Worm (Caenorhabditis elegans) whole organism, L4/young adult: ENCODE data around the gene F59B10.2.

Experiments used
- W03F9.2 ChIP-seq: fragments of 150-350 bp; optimal IDR thresholded peaks from 2 replicates; lab custom pipeline; 2014; ENCODE audit warnings: missing biosample characterization, missing genetic modification characterization
- dao-5 ChIP-seq: sonication (generic microtip); optimal IDR thresholded peaks from 2 replicates; lab custom pipeline; 2016; ENCODE audit warnings: missing genotype, missing genetic modification characterization, moderate library complexity, missing compliant biosample characterization
- him-1 ChIP-seq: sonication (generic microtip); optimal IDR thresholded peaks from 2 replicates; lab custom pipeline; 2016; ENCODE audit warnings: missing genotype, missing genetic modification reagents, missing genetic modification characterization, missing compliant biosample characterization

The F59B10.2 gene

DNA sequence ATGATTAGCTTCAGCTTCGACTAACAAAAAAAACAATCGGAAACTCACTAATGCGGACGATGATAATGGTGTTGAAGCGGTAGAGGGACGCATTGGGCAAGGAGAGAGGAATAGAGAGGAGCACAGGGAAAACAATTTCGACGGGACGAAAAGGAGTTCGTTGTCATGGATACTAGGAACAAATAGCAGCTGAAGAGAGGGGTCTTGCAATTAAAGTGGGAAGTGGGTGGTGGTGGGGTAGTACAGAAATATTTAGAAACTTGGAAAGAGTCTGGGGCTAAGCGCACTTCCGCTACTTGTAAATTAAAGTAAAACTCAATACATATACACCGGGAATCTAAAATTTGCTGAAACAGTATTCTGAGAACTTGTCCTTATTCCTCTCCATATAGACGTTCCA lies at the start of gene F59B10.2:
F59B10.2 (minus strand) TSS at position 101 of the 400 bp plus-strand sequence.
- no peak for TF ChIP-seq dao-5 (tag; lab: Kevin White, UChicago)
- no peak for TF ChIP-seq him-1
- no peak for TF ChIP-seq W03F9.2 (tag; lab: Kevin White, UChicago)

DNA sequence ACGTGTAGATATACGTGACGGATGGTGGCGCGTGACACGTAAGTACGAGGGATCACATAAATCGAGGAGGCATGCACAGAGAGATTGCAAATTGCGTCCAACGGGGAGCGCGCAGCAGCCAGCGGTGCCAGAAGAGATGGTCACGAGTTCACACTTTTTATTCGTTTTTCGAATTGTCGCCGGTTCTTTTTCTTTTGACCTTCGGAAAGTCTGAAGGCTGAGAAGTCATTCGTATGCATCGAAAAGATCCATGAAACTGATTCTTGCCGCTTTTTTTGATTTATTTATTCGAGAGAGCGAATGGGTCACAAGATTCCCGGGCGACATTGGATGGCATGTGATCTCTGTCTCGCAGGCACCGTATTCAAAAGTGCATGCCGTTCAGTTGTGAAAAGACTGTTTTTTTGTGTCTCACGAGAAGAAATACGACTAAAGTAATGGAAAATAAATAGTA lies 49.3 kb upstream of the F59B10.2 start:
- TF ChIP-seq dao-5 (tag; lab: Kevin White, UChicago) (no peak), W03F9.2 (tag; lab: Kevin White, UChicago) (no peak), him-1 (no peak)

DNA sequence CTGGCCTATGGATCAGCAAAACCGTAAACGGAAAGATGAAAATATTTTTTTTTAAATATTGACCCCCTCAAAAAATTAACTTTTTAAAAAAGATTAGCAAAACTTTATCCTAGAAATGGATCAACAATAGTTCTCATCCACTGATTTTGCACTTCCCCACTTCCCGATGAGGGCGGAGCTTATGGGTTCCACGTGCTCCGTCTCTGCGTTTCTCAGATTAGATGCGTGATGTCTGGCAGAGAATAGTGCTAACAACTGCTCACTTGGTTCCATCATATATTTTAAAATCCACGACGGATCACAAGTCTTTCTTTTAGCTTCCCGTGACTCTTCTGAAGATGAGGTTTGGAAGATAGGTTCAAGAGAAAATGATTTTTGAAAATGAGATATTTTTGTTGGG lies 48.7 kb upstream of the F59B10.2 start:
- no peak for TF ChIP-seq dao-5 (tag; lab: Kevin White, UChicago)

DNA sequence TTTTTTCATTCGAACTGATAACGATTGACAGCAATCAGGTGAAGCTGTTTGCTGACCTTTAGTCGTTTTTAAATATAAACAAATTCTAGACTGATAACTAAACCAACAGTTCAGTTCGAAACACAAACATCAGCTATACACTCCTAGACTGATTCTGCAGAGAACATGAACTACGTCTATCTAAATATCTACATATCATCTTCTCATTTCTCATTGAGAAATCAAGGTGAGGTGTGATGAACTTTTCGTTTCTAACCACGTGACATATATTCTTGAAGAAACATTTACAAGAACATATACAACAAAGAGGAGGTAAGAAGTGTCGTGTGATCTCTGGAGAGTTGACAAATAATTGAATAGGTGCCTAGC lies 47.5 kb upstream of the F59B10.2 start:
- TF ChIP-seq W03F9.2 (tag; lab: Kevin White, UChicago), result no peak
- no peak for TF ChIP-seq dao-5 (tag; lab: Kevin White, UChicago)
- no peak for TF ChIP-seq him-1

DNA sequence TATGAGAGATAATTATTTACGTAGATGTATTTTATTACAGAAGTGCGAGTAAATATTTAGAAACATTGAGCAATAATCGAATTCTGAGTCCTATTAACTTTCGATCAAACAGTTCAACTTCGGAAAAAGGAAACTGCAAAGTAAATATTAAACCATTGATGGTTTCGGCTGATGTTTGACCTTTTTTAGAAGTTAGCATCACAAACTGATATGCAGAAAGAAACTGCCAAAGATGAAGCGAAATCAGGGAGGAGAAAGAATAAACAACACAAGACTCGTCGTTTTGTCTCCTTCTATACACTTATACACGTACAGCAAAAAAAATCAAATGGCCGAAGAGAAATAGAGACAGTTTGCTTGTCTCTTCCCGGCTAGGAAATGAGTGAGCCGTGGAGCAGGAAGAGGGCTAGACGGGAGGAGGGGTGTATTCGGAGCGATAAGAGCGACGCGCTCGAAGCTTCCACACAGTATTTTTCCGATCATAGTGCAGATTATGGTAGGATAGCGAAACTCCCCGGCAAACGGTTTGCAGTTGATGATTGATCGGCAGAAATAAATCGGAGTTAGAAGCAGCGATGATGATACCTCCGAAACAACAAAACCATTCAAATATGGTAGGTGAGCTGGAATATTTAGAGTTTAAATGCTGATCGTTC lies 47.0 kb upstream of the F59B10.2 start:
- no peak for TF ChIP-seq him-1
- no peak for TF ChIP-seq dao-5 (tag; lab: Kevin White, UChicago)
- TF ChIP-seq W03F9.2 (tag; lab: Kevin White, UChicago), result no peak

DNA sequence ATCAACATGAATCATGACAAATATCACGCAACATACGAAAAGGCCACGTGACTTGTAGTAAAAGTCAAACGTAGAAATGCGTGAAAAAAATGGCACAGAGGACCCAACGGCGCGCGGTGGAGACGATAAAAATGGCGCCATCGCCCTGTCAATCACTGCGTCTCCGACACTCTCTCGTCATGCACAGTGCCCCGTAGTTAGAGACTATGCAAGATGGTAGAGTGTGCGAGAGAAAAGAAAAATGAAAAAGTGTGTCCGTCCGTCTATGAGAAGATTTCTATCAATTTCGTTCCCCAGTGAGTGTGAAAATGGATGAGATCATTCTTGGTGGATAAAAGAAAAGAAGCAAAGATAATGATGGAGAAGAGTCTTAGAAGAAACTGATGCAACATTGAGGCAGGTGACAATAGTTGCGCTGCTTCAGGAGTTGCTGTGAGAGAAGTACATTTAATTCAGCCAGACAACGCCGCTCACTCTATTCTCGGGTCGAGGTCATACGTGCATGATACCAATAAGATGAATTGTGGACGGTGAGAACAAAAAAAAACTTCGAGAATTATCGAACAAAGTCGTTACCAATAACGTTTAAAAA lies 45.9 kb upstream of the F59B10.2 start:
- TF ChIP-seq W03F9.2 (tag; lab: Kevin White, UChicago), result no peak
- no peak for TF ChIP-seq dao-5 (tag; lab: Kevin White, UChicago)
- no peak for TF ChIP-seq him-1

DNA sequence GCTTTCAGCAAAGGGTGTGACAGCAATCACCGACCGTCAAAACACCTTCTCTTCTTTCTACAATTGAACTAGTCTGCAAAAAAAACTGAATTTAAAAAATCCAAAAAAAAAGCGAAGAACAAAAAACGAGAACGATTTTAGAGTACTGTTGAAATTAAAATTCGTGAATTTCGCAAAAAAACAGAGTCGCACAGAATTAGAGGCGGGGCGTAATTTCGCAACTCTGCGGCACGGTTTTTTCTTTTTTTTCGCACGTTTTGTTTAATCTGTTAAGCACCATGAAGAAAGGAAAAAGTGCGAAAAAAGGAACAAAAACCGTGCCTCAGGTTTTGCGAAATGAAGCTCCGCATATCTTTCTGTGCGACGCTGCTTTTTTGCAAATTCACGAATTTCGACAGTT lies 45.3 kb upstream of the F59B10.2 start, which contains the start of gene mnk-1:
mnk-1 (minus strand) TSS at position 73 of the 400 bp plus-strand sequence.
- TF ChIP-seq W03F9.2 (tag; lab: Kevin White, UChicago) (no peak), dao-5 (tag; lab: Kevin White, UChicago) (no peak), him-1 (no peak)

DNA sequence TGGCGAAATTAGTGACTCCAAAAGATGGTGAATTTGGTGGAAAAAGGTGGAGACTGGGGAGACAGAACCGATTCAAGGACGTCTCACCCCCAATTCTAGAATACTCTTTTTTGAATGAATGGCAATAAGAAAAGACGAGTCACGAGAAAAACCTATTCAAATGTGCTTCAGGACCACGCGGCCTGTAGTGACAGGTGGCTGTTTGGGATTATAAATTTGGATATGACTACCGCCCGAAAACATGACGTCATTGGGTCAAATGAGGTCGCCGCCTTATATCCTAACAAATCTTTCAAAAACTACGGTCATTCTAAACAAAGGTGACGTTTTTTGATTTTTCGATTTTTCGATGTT lies 44.4 kb upstream of the F59B10.2 start:
- TF ChIP-seq W03F9.2 (tag; lab: Kevin White, UChicago), result no peak
- no peak for TF ChIP-seq dao-5 (tag; lab: Kevin White, UChicago)
- no peak for TF ChIP-seq him-1

DNA sequence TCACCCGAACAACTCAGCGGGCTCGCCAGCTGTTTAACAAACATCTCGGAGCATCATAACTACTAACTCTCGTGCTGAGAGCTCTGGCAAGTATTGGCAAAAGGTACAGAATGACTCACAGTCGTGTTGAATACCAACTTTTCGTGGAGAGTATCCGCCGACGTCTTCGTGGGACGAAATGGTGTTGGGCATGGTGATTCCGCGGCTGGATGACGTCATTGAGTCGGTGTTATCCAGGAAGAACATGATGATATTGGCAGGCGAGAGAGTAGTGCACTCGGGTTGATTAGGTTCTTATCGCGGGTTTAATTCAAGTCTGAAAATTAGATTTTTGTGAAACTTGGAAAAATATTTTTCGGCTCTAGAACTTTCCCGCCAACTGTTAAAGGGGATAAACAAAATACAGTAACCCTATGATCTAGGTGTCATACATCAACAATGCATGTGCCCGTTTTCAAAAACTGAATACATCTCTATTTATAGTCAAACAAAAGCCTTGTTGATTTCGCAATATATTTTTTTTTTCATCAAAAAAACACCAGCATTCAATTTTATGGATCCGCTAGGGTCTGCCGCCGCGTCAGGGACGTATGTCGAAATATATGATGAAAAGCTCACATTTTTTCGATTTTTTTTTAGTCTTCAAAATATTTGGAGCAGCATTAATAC lies 43.9 kb upstream of the F59B10.2 start:
- TF ChIP-seq him-1 (no peak), W03F9.2 (tag; lab: Kevin White, UChicago) (no peak), dao-5 (tag; lab: Kevin White, UChicago) (no peak)

DNA sequence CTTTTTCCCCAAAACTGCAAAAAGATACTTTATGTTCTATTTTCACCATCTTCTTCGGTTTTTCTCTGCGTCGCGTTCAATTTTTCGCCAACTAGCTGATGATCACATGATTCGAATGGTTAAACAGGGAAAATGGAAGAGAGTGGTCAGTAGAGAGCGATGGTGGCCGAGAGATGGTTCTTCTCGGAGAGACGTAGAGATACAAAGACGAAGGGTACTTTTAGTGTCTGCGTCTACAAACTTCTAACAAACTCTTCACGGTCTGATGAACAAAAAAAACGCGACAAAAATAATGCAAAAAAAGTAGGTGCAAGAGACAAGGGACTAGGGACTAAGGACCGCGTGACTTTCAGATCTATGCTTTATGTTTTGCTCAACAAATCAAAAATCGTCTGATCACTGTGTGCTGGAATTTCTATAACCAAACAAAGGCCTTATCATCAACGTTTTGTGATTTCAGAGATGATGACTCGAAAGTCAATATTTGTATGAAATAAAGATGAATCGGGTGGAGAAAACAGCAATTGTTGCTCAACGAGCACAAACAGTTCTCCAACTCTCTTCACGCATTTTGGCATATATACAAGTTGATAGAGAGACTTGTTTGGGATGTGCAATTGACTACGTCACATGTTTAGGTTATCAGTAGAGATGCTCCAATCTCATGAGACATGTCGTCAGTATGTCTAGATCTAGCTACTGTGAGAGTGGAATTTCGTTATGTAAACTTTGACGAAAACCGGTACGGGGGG lies 42.5 kb upstream of the F59B10.2 start:
- TF ChIP-seq dao-5 (tag; lab: Kevin White, UChicago) (no peak), him-1 (peak; percentile 84), W03F9.2 (tag; lab: Kevin White, UChicago) (peak; percentile 81)

DNA sequence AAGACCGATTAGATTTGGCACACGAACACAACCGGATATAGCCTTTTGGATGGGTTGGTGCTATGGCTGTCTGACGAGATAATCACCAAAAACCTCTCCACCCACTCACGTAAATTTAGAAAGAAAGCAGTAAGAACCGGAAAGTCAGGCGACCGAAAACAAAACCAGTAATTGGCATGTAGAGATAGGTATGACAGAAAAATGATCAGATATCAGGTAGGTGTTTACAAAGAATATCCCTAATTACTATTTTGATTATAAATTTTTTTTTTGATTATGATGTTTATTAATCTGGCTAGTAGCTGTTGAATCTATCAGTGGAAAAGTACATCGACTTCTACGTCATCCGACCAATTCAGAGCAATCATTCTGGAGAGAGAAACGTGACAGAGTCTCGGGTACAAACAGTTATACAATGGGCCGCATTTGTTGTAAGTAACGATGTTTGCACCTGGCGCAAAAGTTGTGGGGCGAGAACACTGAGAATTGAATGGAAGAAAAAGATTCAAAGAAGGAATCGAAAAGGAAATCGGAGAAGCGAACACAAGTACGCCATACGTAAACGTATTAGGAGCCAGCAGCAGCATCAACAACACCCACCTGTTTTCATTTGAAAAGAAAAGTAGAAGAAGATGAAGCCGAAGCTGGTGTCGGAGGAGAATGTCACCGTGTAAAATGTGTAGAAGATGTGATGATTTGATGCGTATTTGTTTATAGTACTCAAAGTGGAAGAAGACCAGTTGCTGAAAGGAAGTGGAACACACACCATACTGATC lies 41.4 kb upstream of the F59B10.2 start:
- no peak for TF ChIP-seq W03F9.2 (tag; lab: Kevin White, UChicago)
- TF ChIP-seq dao-5 (tag; lab: Kevin White, UChicago), result no peak
- no peak for TF ChIP-seq him-1

DNA sequence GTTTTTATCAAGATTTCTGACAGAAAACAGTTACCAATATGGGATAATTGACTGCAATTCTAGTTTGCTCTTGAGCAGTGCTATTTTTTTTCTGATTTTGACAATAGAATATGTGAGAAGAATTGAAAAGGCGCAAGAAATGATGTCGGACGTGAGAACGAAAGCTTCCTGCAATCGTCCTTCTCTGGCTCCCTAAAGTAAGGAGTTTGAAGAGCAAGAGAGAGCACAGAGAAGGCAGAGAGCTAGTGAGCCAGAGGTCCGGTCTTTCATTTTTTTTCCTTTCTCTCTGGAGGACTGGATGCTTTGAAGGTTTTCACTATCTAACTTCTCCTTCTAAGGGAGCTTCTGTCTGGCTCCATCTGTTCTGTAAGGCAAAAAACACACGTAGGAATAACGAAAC lies 40.5 kb upstream of the F59B10.2 start:
- TF ChIP-seq W03F9.2 (tag; lab: Kevin White, UChicago) (no peak), him-1 (no peak), dao-5 (tag; lab: Kevin White, UChicago) (no peak)
